Worm (Caenorhabditis elegans) whole organism, L4 larva: ENCODE data around the gene C55A6.1.
"Not testable (repeated sequence)": the region's sequence is repeated elsewhere in the genome, so short reads cannot be mapped to it uniquely, and the experiment has no call there.

ENCODE experiments used
- dpl-1 ChIP-seq: fragments of 150-350 bp; optimal IDR thresholded peaks from 2 replicates; lab custom pipeline; 2014; ENCODE audit warnings: missing biosample characterization, missing genetic modification reagents, missing genetic modification characterization
- fos-1 ChIP-seq: fragments of 150-350 bp; optimal IDR thresholded peaks from 2 replicates; lab custom pipeline; 2014; ENCODE audit warnings: missing biosample characterization, missing genetic modification characterization
- hmg-1.1 ChIP-seq: fragments of 200-800 bp; sonication (Bioruptor generic); IDR thresholded peaks from 2 replicates; pipeline ENCODE4 v1.3.6; 2022; ENCODE audit warnings: missing genetic modification reagents, missing genetic modification characterization, missing compliant biosample characterization
- nhr-25 ChIP-seq: sonication (generic microtip); optimal IDR thresholded peaks from 2 replicates; lab custom pipeline; 2017; ENCODE audit warnings: missing genetic modification characterization, mild to moderate bottlenecking, missing compliant biosample characterization, antibody characterized with exemption, moderate library complexity, borderline replicate concordance; ENCODE audit not compliant: insufficient read depth
- zag-1 ChIP-seq: fragments of 150-350 bp; optimal IDR thresholded peaks from 2 replicates; lab custom pipeline; 2014; ENCODE audit warnings: missing biosample characterization, missing genetic modification characterization

DNA sequence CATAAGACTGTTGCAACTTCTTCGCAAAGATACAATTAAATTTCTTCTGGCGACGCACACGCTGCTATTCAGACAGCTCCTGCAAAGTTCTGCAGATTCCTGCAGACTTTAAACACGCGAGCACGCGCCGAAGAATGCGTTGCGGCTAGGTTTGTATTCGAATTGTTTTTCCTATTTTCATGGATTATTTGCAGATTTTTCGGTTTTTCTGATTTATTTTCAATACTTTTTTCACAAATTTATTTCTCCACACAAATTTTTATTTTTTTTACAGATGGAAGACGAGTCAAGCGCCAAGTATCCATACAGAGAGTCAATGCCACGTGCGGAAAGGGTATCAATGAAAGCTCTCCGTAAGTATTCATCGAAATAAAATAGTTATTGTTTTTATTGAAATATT, 29.1 kb downstream of the C55A6.1 start, which contains the start of gene T11F9.7:
- TF ChIP-seq zag-1 (tag; lab: Kevin White, UChicago); fos-1 (tag; lab: Kevin White, UChicago); dpl-1 (GFP tag; lab: Kevin White, UChicago); hmg-1.1 (GFP tag; lab: Robert Waterston, UW); nhr-25 (tag; lab: Kevin White, UChicago): not testable (repeated sequence)
